Fruit fly (Drosophila melanogaster): ENCODE results near the gene Rev1.

The Rev1 gene

DNA sequence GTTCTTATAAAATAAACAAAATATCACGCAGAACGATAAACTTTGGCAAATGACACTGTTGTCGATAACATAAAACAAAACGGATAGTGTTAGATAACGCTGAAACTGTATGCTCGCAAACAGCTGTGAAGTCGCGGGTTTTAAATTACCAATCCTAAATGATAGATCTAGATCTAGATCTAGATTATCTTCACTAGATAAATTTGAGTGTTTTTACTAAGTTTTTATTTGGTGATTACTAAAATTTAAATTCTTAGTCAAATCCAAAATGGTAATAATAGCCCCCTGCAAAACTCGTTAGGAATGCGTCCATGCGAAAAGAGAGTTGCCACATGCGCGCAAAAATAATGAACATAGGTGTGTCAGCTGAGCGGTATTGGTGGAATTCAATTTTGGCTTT is at the start of gene Rev1, which contains the start of gene MED30 (continued):
- TF ChIP-seq CG12659 (GFP tag; optimal IDR thresholded peaks at IDR 0.05) (peak; percentile 97), prd (optimal IDR thresholded peaks at IDR 0.05) (no peak), prd (GFP tag; IDR thresholded peaks at IDR 0.05) (peak; percentile 91), dan (GFP tag; IDR thresholded peaks at IDR 0.05) (0 out of 2 replicates have a peak, but pooled peaks have one; percentile 46), CG8359 (GFP tag; optimal IDR thresholded peaks at IDR 0.05; ENCODE audit: borderline replicate concordance) (peak; percentile 40), Hr3 (GFP tag; optimal IDR thresholded peaks at IDR 0.05) (peak; percentile 92), CG31441 (GFP tag; IDR thresholded peaks at IDR 0.05) (peak; percentile 93), Poxn (GFP tag; IDR thresholded peaks at IDR 0.05) (peak; percentile 75), Hmr (GFP tag; optimal IDR thresholded peaks at IDR 0.05) (peak; percentile 96), Hand (GFP tag; optimal IDR thresholded peaks at IDR 0.05) (peak; percentile 78), dmrt11E (tag; optimal IDR thresholded peaks at IDR 0.05) (peak; percentile 77), cato (GFP tag; optimal IDR thresholded peaks at IDR 0.05; ENCODE audit: borderline replicate concordance) (peak; percentile 89), btn (GFP tag; optimal IDR thresholded peaks at IDR 0.05) (peak; percentile 86), CG2875 (GFP tag; optimal IDR thresholded peaks at IDR 0.05) (peak; percentile 83), Hr78 (GFP tag; optimal IDR thresholded peaks at IDR 0.05) (peak in 1 of 2 experiments; percentile 56), CG12219 (GFP tag; optimal IDR thresholded peaks at IDR 0.05) (peak; percentile 87), phol (tag; optimal IDR thresholded peaks at IDR 0.05) (peak; percentile 92), CrebB (tag; optimal IDR thresholded peaks at IDR 0.05) (peak; percentile 91), CG4328 (GFP tag; optimal IDR thresholded peaks at IDR 0.05) (peak; percentile 83), ems (GFP tag; optimal IDR thresholded peaks at IDR 0.05) (peak; percentile 96), CG14860 (GFP tag; IDR thresholded peaks at IDR 0.05; ENCODE audit: partially characterized antibody) (no peak), CG3726 (GFP tag; IDR thresholded peaks at IDR 0.05) (0 out of 3 replicates have a peak, but pooled peaks have one; percentile 42), bowl (GFP tag; IDR thresholded peaks at IDR 0.05) (peak; percentile 72), chinmo (GFP tag; IDR thresholded peaks at IDR 0.05; ENCODE audit: partially characterized antibody) (0 out of 4 replicates have a peak, but pooled peaks have one; percentile 53), Xrp1 (GFP tag; IDR thresholded peaks at IDR 0.05) (peak; percentile 93), CG13894 (tag; optimal IDR thresholded peaks at IDR 0.05) (no peak), kni (GFP tag; optimal IDR thresholded peaks at IDR 0.05) (peak; percentile 51), CG8944 (GFP tag; optimal IDR thresholded peaks at IDR 0.05) (peak; percentile 97), CHES-1-like (GFP tag; optimal IDR thresholded peaks at IDR 0.05) (peak; percentile 98), sc (optimal IDR thresholded peaks at IDR 0.05) (no peak), sc (GFP tag; optimal IDR thresholded peaks at IDR 0.05) (peak; percentile 53), crc (GFP tag; optimal IDR thresholded peaks at IDR 0.05) (peak; percentile 96), ERR (GFP tag; optimal IDR thresholded peaks at IDR 0.05) (peak; percentile 94), Myb (GFP tag; optimal IDR thresholded peaks at IDR 0.05) (peak; percentile 88), slbo (GFP tag; IDR thresholded peaks at IDR 0.05) (peak; percentile 97), CG10147 (GFP tag; optimal IDR thresholded peaks at IDR 0.05) (peak; percentile 90), Nf-YB (GFP tag; optimal IDR thresholded peaks at IDR 0.05) (peak; percentile 77), eve (GFP tag; optimal IDR thresholded peaks at IDR 0.05) (no peak), CG10979 (tag; optimal IDR thresholded peaks at IDR 0.05) (peak; percentile 85), Oaz (GFP tag; IDR thresholded peaks at IDR 0.05) (peak; percentile 58), grau (tag; optimal IDR thresholded peaks at IDR 0.05) (peak; percentile 92), maf-S (GFP tag; optimal IDR thresholded peaks at IDR 0.05) (peak; percentile 96), CG31388 (GFP tag; optimal IDR thresholded peaks at IDR 0.05) (peak; percentile 85), CG30020 (tag; optimal IDR thresholded peaks at IDR 0.05) (peak; percentile 76), CG6813 (GFP tag; optimal IDR thresholded peaks at IDR 0.05) (peak; percentile 84), CG12104 (GFP tag; optimal IDR thresholded peaks at IDR 0.05) (peak; percentile 85), CG10321 (GFP tag; IDR thresholded peaks at IDR 0.05) (peak; percentile 70), Awh (GFP tag; IDR thresholded peaks at IDR 0.05) (peak; percentile 88), Meics (GFP tag; optimal IDR thresholded peaks at IDR 0.05) (peak; percentile 93), CG17359 (tag; optimal IDR thresholded peaks at IDR 0.05) (peak; percentile 92)
